Worm (Caenorhabditis elegans) whole organism, young adult: ENCODE measurements around the gene F49E2.5.

ENCODE experiments used
- C06A6.2 ChIP-seq: fragments of 200-800 bp; sonication (Bioruptor generic); conservative IDR thresholded peaks from 2 replicates; pipeline ENCODE4 v1.3.6; 2022; ENCODE audit warnings: missing genetic modification characterization, missing compliant biosample characterization
- F55B11.4 ChIP-seq: sonication (generic microtip); optimal IDR thresholded peaks from 2 replicates; lab custom pipeline; 2016; ENCODE audit warnings: missing compliant biosample characterization, missing genetic modification characterization, borderline replicate concordance; ENCODE audit not compliant: insufficient read depth
- F57A8.1 ChIP-seq: fragments of 200-800 bp; sonication (Bioruptor generic); optimal IDR thresholded peaks from 2 replicates; lab custom pipeline; 2018; ENCODE audit warnings: mild to moderate bottlenecking, missing genetic modification characterization, moderate library complexity, missing compliant biosample characterization
- K12H6.12 ChIP-seq: fragments of 200-800 bp; sonication (Bioruptor generic); optimal IDR thresholded peaks from 2 replicates; lab custom pipeline; 2018; ENCODE audit warnings: mild to moderate bottlenecking, missing genetic modification characterization, missing compliant biosample characterization
- T07F8.4 ChIP-seq: sonication (generic microtip); optimal IDR thresholded peaks from 2 replicates; lab custom pipeline; 2016; ENCODE audit warnings: mild to moderate bottlenecking, missing genetic modification characterization, moderate library complexity, missing compliant biosample characterization
- Y53F4B.3 ChIP-seq: fragments of 200-800 bp; sonication (Bioruptor generic); IDR thresholded peaks from 2 replicates; pipeline ENCODE4 v1.3.6; 2022; ENCODE audit warnings: missing genetic modification reagents, missing genetic modification characterization, missing compliant biosample characterization
- Y53G8AR.9 ChIP-seq: fragments of 200-800 bp; sonication (Bioruptor generic); conservative IDR thresholded peaks from 2 replicates; pipeline ENCODE4 v1.3.6; 2022; ENCODE audit warnings: missing genetic modification reagents, missing genetic modification characterization, missing compliant biosample characterization
- Y95B8A.8 ChIP-seq: fragments of 200-800 bp; sonication (Bioruptor generic); IDR thresholded peaks from 2 replicates; pipeline ENCODE4 v1.3.6; 2022; ENCODE audit warnings: missing genetic modification reagents, missing genetic modification characterization, missing compliant biosample characterization
- ama-1 ChIP-seq, 3 experiments: fragments of 150-350 bp in 1 of 3; sonication (generic microtip) in 2 of 3; optimal IDR thresholded peaks; 2 replicates each; lab custom pipeline; 2014 to 2018; ENCODE audit warnings: missing biosample characterization in 2 of 3, missing genetic modification characterization in 2 of 3, missing genetic modification reagents in 2 of 3
- aptf-2 ChIP-seq: fragments of 200-800 bp; sonication (Bioruptor generic); conservative IDR thresholded peaks from 2 replicates; pipeline ENCODE4 v1.3.6; 2022; ENCODE audit warnings: missing genetic modification reagents, missing genetic modification characterization, missing compliant biosample characterization
- aptf-3 ChIP-seq: fragments of 200-800 bp; sonication (Bioruptor generic); IDR thresholded peaks from 2 replicates; pipeline ENCODE4 v1.3.6; 2022; ENCODE audit warnings: missing genetic modification characterization, missing compliant biosample characterization
- athp-1 ChIP-seq: sonication (generic microtip); optimal IDR thresholded peaks from 2 replicates; lab custom pipeline; 2017; ENCODE audit warnings: mild to moderate bottlenecking, missing genetic modification characterization, missing compliant biosample characterization
- ccch-3 ChIP-seq: fragments of 200-800 bp; sonication (Bioruptor generic); optimal IDR thresholded peaks from 2 replicates; lab custom pipeline; 2018; ENCODE audit warnings: mild to moderate bottlenecking, missing genetic modification characterization, missing compliant biosample characterization
- cebp-1 ChIP-seq, 2 experiments: fragments of 200-800 bp in 1 of 2; sonication (Bioruptor generic) in 1 of 2; sonication (generic microtip) in 1 of 2; IDR thresholded peaks in 1 of 2; optimal IDR thresholded peaks in 1 of 2; 2 replicates each; pipeline versions ENCODE4 v1.3.6 to Lab custom; 2017 to 2022; ENCODE audit warnings: missing compliant biosample characterization in 2 of 2, missing genetic modification characterization in 2 of 2, mild to moderate bottlenecking in 1 of 2, missing genetic modification reagents in 1 of 2, moderate library complexity in 1 of 2
- chd-7 ChIP-seq: sonication (generic microtip); optimal IDR thresholded peaks from 2 replicates; lab custom pipeline; 2016; ENCODE audit warnings: mild to moderate bottlenecking, missing genetic modification characterization, moderate library complexity, missing compliant biosample characterization
- dox-1 ChIP-seq: fragments of 200-800 bp; sonication (Bioruptor generic); IDR thresholded peaks from 2 replicates; pipeline ENCODE4 v1.3.6; 2022; ENCODE audit warnings: missing genetic modification reagents, missing genetic modification characterization, missing compliant biosample characterization
- dpff-1 ChIP-seq: sonication (generic microtip); optimal IDR thresholded peaks from 2 replicates; lab custom pipeline; 2017; ENCODE audit warnings: mild to moderate bottlenecking, missing genetic modification characterization, missing compliant biosample characterization
- egl-44 ChIP-seq: fragments of 200-800 bp; sonication (Bioruptor generic); IDR thresholded peaks from 2 replicates; pipeline ENCODE4 v1.3.6; 2022; ENCODE audit warnings: missing genetic modification reagents, missing genetic modification characterization, missing compliant biosample characterization
- ekl-4 ChIP-seq: fragments of 200-800 bp; sonication (Bioruptor generic); IDR thresholded peaks from 2 replicates; pipeline ENCODE4 v1.3.6; 2022; ENCODE audit warnings: missing genetic modification reagents, missing genetic modification characterization, missing compliant biosample characterization
- fkh-3 ChIP-seq: sonication (generic microtip); optimal IDR thresholded peaks from 2 replicates; lab custom pipeline; 2016; ENCODE audit warnings: mild to moderate bottlenecking, missing genetic modification characterization, missing compliant biosample characterization
- him-1 ChIP-seq: sonication (generic microtip); optimal IDR thresholded peaks from 2 replicates; lab custom pipeline; 2016; ENCODE audit warnings: missing genotype, missing genetic modification reagents, missing genetic modification characterization, missing compliant biosample characterization
- hmg-20 ChIP-seq: fragments of 200-800 bp; sonication (Bioruptor generic); IDR thresholded peaks from 2 replicates; pipeline ENCODE4 v1.3.6; 2022; ENCODE audit warnings: missing genetic modification reagents, missing genetic modification characterization, missing compliant biosample characterization
- hrde-1 ChIP-seq: sonication (generic microtip); optimal IDR thresholded peaks from 2 replicates; lab custom pipeline; 2016; ENCODE audit warnings: missing genetic modification characterization, mild to moderate bottlenecking, missing compliant biosample characterization, moderate library complexity, missing genotype, missing genetic modification reagents, borderline replicate concordance
- let-526 ChIP-seq: fragments of 200-800 bp; sonication (Bioruptor generic); IDR thresholded peaks from 2 replicates; pipeline ENCODE4 v1.3.6; 2022; ENCODE audit warnings: missing genetic modification reagents, missing genetic modification characterization, missing compliant biosample characterization
- let-607 ChIP-seq, 2 experiments: fragments of 200-800 bp in 1 of 2; sonication (Bioruptor generic) in 1 of 2; sonication (generic microtip) in 1 of 2; optimal IDR thresholded peaks; 2 replicates each; lab custom pipeline; 2016 to 2018; ENCODE audit warnings: mild to moderate bottlenecking in 2 of 2, missing compliant biosample characterization in 2 of 2, missing genetic modification characterization in 2 of 2, moderate library complexity in 2 of 2, missing genotype in 1 of 2
- lin-35 ChIP-seq, 3 experiments: fragments of 150-350 bp in 2 of 3; sonication (generic microtip) in 1 of 3; optimal IDR thresholded peaks; 2 replicates each; lab custom pipeline; 2014 to 2018; ENCODE audit warnings: missing biosample characterization in 3 of 3, missing genetic modification characterization in 3 of 3, missing genetic modification reagents in 3 of 3
- lin-54 ChIP-seq: fragments of 200-800 bp; sonication (Bioruptor generic); optimal IDR thresholded peaks from 2 replicates; lab custom pipeline; 2018; ENCODE audit warnings: mild to moderate bottlenecking, missing genetic modification characterization, missing compliant biosample characterization
- lir-1 ChIP-seq: fragments of 200-800 bp; sonication (Bioruptor generic); conservative IDR thresholded peaks from 2 replicates; pipeline ENCODE4 v1.3.6; 2022; ENCODE audit warnings: missing genetic modification reagents, missing genetic modification characterization, missing compliant biosample characterization
- lsy-27 ChIP-seq: sonication (generic microtip); optimal IDR thresholded peaks from 2 replicates; lab custom pipeline; 2017; ENCODE audit warnings: missing genetic modification characterization, mild to moderate bottlenecking, missing compliant biosample characterization, antibody characterized with exemption, missing genotype, borderline replicate concordance; ENCODE audit not compliant: insufficient read depth
- nfya-2 ChIP-seq: fragments of 200-800 bp; sonication (Bioruptor generic); IDR thresholded peaks from 2 replicates; pipeline ENCODE4 v1.3.6; 2022; ENCODE audit warnings: missing genetic modification reagents, missing genetic modification characterization, missing compliant biosample characterization
- nfyb-1 ChIP-seq: fragments of 200-800 bp; sonication (Bioruptor generic); IDR thresholded peaks from 2 replicates; pipeline ENCODE4 v1.3.6; 2022; ENCODE audit warnings: missing genetic modification reagents, missing genetic modification characterization, missing compliant biosample characterization
- nhr-179 ChIP-seq: sonication (generic microtip); optimal IDR thresholded peaks from 2 replicates; lab custom pipeline; 2016; ENCODE audit warnings: mild to moderate bottlenecking, missing genetic modification characterization, missing compliant biosample characterization
- nhr-27 ChIP-seq: fragments of 200-800 bp; sonication (Bioruptor generic); optimal IDR thresholded peaks from 2 replicates; lab custom pipeline; 2018; ENCODE audit warnings: mild to moderate bottlenecking, missing genetic modification characterization, moderate library complexity, missing compliant biosample characterization
- nhr-80 ChIP-seq: sonication (generic microtip); optimal IDR thresholded peaks from 2 replicates; lab custom pipeline; 2016; ENCODE audit warnings: missing genetic modification characterization, missing compliant biosample characterization
- nhr-90 ChIP-seq: sonication (generic microtip); optimal IDR thresholded peaks from 2 replicates; lab custom pipeline; 2016; ENCODE audit warnings: missing genotype, mild to moderate bottlenecking, missing genetic modification characterization, missing compliant biosample characterization
- pha-4 ChIP-seq: fragments of 150-350 bp; sonication (generic microtip); optimal IDR thresholded peaks from 2 replicates; lab custom pipeline; 2014; ENCODE audit warnings: missing biosample characterization, missing genetic modification reagents, missing genetic modification characterization
- rec-8 ChIP-seq, 2 experiments: sonication (generic microtip); optimal IDR thresholded peaks; 2 replicates each; lab custom pipeline; 2016; ENCODE audit warnings: mild to moderate bottlenecking in 2 of 2, missing genetic modification characterization in 2 of 2, missing genetic modification reagents in 2 of 2, missing genotype in 2 of 2, missing biosample characterization in 1 of 2, missing compliant biosample characterization in 1 of 2, moderate library complexity in 1 of 2
- snpc-4 ChIP-seq, 5 experiments: fragments of 150-350 bp in 1 of 5; sonication (generic microtip) in 4 of 5; optimal IDR thresholded peaks; 2 replicates each; lab custom pipeline; 2014 to 2018; ENCODE audit warnings: missing genetic modification characterization in 5 of 5, missing biosample characterization in 3 of 5, antibody characterized with exemption in 2 of 5, mild to moderate bottlenecking in 2 of 5, missing compliant biosample characterization in 2 of 5, missing genotype in 2 of 5, moderate library complexity in 2 of 5, missing genetic modification reagents in 1 of 5
- somi-1 ChIP-seq: fragments of 200-800 bp; sonication (Bioruptor generic); optimal IDR thresholded peaks from 2 replicates; lab custom pipeline; 2018; ENCODE audit warnings: mild to moderate bottlenecking, missing genetic modification characterization, missing compliant biosample characterization
- sptf-2 ChIP-seq: fragments of 200-800 bp; sonication (Bioruptor generic); optimal IDR thresholded peaks from 2 replicates; lab custom pipeline; 2018; ENCODE audit warnings: mild to moderate bottlenecking, missing genetic modification characterization, missing compliant biosample characterization
- zfh-2 ChIP-seq: fragments of 200-800 bp; sonication (Bioruptor generic); conservative IDR thresholded peaks from 2 replicates; pipeline ENCODE4 v1.3.6; 2022; ENCODE audit warnings: missing genetic modification reagents, missing genetic modification characterization, missing compliant biosample characterization
- ztf-18 ChIP-seq: sonication (generic microtip); optimal IDR thresholded peaks from 2 replicates; lab custom pipeline; 2016; ENCODE audit warnings: missing genotype, mild to moderate bottlenecking, missing genetic modification characterization, missing compliant biosample characterization
- ztf-22 ChIP-seq: fragments of 200-800 bp; sonication (Bioruptor generic); optimal IDR thresholded peaks from 2 replicates; lab custom pipeline; 2018; ENCODE audit warnings: mild to moderate bottlenecking, missing genetic modification characterization, moderate library complexity, missing compliant biosample characterization
- ztf-3 ChIP-seq: fragments of 200-800 bp; sonication (Bioruptor generic); optimal IDR thresholded peaks from 2 replicates; lab custom pipeline; 2018; ENCODE audit warnings: mild to moderate bottlenecking, missing genetic modification characterization, missing compliant biosample characterization

Gene F49E2.5

ce11 chrX:9553095-9553494, 9.6 kb downstream of the F49E2.5 start (continued):
- TF ChIP-seq lin-35 (GFP tag; optimal IDR thresholded peaks at IDR 0.05; lab: Kevin White, UChicago), result no peak
- TF ChIP-seq nhr-179 (tag; lab: Kevin White, UChicago), result no peak
- no peak for TF ChIP-seq snpc-4 (GFP tag; optimal IDR thresholded peaks at IDR 0.05; lab: Kevin White, UChicago)
- TF ChIP-seq snpc-4 (tag; optimal IDR thresholded peaks at IDR 0.05; lab: Kevin White, UChicago), result no peak
- no peak for TF ChIP-seq F55B11.4 (tag; lab: Kevin White, UChicago)
- TF ChIP-seq dpff-1, result no peak
- TF ChIP-seq Y53G8AR.9 (GFP tag; lab: Robert Waterston, UW), result no peak
- peak; percentile 67; the same call in 1 of the 2 replicates for TF ChIP-seq cebp-1 (GFP tag; IDR thresholded peaks at IDR 0.05; lab: Robert Waterston, UW)
- peak; percentile 68 for TF ChIP-seq cebp-1 (tag; optimal IDR thresholded peaks at IDR 0.05; lab: Kevin White, UChicago)
- TF ChIP-seq lin-54 (GFP tag; lab: Kevin White, UChicago), result no peak
- TF ChIP-seq C06A6.2 (GFP tag; lab: Robert Waterston, UW), result no peak
- no peak for TF ChIP-seq him-1 (tag; lab: Kevin White, UChicago)
- TF ChIP-seq somi-1 (GFP tag; lab: Kevin White, UChicago), result no peak
- TF ChIP-seq lir-1, result no peak
- TF ChIP-seq dox-1 (GFP tag; lab: Robert Waterston, UW), result peak; percentile 50; the same call in 1 of the 2 replicates
- TF ChIP-seq nhr-27, result no peak
- no peak for TF ChIP-seq sptf-2 (GFP tag; lab: Kevin White, UChicago)
- TF ChIP-seq nhr-90, result no peak
- TF ChIP-seq Y53F4B.3 (GFP tag; lab: Robert Waterston, UW), result no peak
- TF ChIP-seq fkh-3 (tag; lab: Kevin White, UChicago), result no peak
- no peak for TF ChIP-seq aptf-2 (GFP tag; lab: Robert Waterston, UW)
- no peak for TF ChIP-seq ekl-4
- TF ChIP-seq lsy-27 (tag; lab: Kevin White, UChicago), result no peak
- no peak for TF ChIP-seq F57A8.1 (GFP tag; lab: Kevin White, UChicago)
- TF ChIP-seq ama-1 (optimal IDR thresholded peaks at IDR 0.05; lab: Kevin White, UChicago), result no peak
- TF ChIP-seq ama-1 (GFP tag; optimal IDR thresholded peaks at IDR 0.05; lab: Kevin White, UChicago), result no peak
- no peak for TF ChIP-seq hrde-1 (tag; lab: Kevin White, UChicago)
- no peak for TF ChIP-seq chd-7 (tag; lab: Kevin White, UChicago)
- TF ChIP-seq ztf-22 (GFP tag; lab: Kevin White, UChicago), result no peak
- 0 out of 2 replicates have a peak, but pooled peaks have one; percentile 36 for TF ChIP-seq egl-44 (GFP tag; lab: Robert Waterston, UW)
- no peak for TF ChIP-seq ccch-3 (GFP tag; lab: Kevin White, UChicago)
- TF ChIP-seq T07F8.4 (tag; lab: Kevin White, UChicago), result no peak

- TF ChIP-seq cebp-1 (GFP tag; IDR thresholded peaks at IDR 0.05; lab: Robert Waterston, UW) (no peak), cebp-1 (tag; optimal IDR thresholded peaks at IDR 0.05; lab: Kevin White, UChicago) (peak; percentile 23), Y95B8A.8 (GFP tag; lab: Robert Waterston, UW) (no peak)
Measured at ce11 chrX:9555238-9555637, 11.8 kb downstream of the F49E2.5 start.

ce11 chrX:9556038-9556437, 12.6 kb downstream of the F49E2.5 start:
- no peak for TF ChIP-seq athp-1 (tag; lab: Kevin White, UChicago)
- no peak for TF ChIP-seq nfyb-1 (GFP tag; lab: Robert Waterston, UW)
- no peak for TF ChIP-seq K12H6.12 (tag; lab: Kevin White, UChicago)
- no peak for TF ChIP-seq let-607 (tag; optimal IDR thresholded peaks at IDR 0.05; lab: Kevin White, UChicago)
- TF ChIP-seq pha-4 (tag; lab: Kevin White, UChicago), result no peak
- no peak for TF ChIP-seq ztf-18
- no peak for TF ChIP-seq hmg-20 (GFP tag; lab: Robert Waterston, UW)
- no peak for TF ChIP-seq zfh-2
- no peak for TF ChIP-seq aptf-3 (GFP tag; lab: Robert Waterston, UW)
- no peak for TF ChIP-seq rec-8 (tag; optimal IDR thresholded peaks at IDR 0.05; lab: Kevin White, UChicago)
- no peak for TF ChIP-seq let-526
- no peak for TF ChIP-seq nfya-2
- no peak for TF ChIP-seq T07F8.4 (tag; lab: Kevin White, UChicago)
- no peak for TF ChIP-seq nhr-80 (tag; lab: Kevin White, UChicago)
- no peak for TF ChIP-seq ama-1 (optimal IDR thresholded peaks at IDR 0.05; lab: Kevin White, UChicago)
- TF ChIP-seq ama-1 (GFP tag; optimal IDR thresholded peaks at IDR 0.05; lab: Kevin White, UChicago), result no peak
- TF ChIP-seq ztf-3 (GFP tag; lab: Kevin White, UChicago), result no peak
